Fruit fly (Drosophila melanogaster): ENCODE measurements around the gene CG34367.

DNA sequence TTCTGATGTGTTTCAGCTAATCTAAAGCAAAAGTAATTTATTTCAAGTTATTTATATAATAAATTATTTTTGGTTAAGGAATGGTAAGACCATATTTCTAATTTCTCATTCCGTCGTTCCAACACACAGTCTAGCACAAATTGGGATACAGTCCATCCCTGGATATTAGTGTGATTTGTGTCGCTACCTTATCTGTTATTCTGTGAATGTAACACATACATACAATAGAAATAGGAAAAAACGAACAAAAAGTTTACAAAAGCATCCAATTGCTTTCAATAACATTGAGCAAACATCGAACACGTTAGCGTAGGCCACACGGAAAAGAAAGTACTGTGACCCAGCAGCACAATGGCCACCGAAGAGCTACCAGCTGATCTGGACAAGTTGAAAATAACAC, 12.8 kb upstream of the CG34367 start, which contains the start of gene CG5056:
- TF ChIP-seq psq (optimal IDR thresholded peaks at IDR 0.05) (no peak), usp (GFP tag; optimal IDR thresholded peaks at IDR 0.05) (no peak)
